Worm (Caenorhabditis elegans) whole organism, L4 larva: Measurements from ENCODE around the gene sri-10.

ENCODE experiments used
- aly-2 ChIP-seq: sonication (generic microtip); optimal IDR thresholded peaks from 2 replicates; lab custom pipeline; 2018; ENCODE audit warnings: missing biosample characterization, missing genetic modification characterization
- ceh-82 ChIP-seq: sonication (generic microtip); optimal IDR thresholded peaks from 2 replicates; lab custom pipeline; 2017; ENCODE audit warnings: missing biosample characterization, missing genetic modification characterization
- lin-39 ChIP-seq: fragments of 150-350 bp; optimal IDR thresholded peaks from 2 replicates; lab custom pipeline; 2014; ENCODE audit warnings: missing biosample characterization, missing genetic modification reagents, missing genetic modification characterization
- nhr-237 ChIP-seq: sonication (generic microtip); optimal IDR thresholded peaks from 2 replicates; lab custom pipeline; 2017; ENCODE audit warnings: missing biosample characterization, missing genetic modification characterization
- ztf-11 ChIP-seq: fragments of 150-350 bp; optimal IDR thresholded peaks from 2 replicates; lab custom pipeline; 2014; ENCODE audit warnings: missing biosample characterization, missing genetic modification characterization

DNA sequence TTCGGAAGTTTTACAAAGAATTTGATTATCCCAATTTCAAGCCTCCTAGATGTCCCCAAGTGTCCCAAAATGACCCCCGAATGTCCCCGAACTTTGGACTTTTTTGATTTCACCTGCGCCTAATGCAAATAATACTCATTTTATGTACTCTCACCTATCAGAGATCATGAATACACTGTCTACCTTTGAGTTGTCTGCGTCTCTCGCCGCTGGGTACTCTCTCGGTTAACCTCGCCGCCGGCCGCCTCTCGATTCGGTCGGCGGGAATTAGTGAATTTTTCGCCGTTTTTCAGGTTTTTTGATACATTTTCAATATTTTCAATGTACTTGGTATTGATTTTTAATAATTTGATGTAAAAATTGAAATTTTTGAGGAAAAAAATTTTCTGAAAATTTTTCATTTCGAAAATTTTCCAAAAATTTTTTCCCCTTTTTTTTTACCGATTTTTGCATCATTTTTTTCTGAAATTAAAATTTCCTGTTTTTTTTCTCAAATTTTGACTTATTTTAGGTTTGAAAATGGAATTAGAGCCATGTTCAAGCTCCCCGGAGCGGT lies 32.6 kb upstream of the sri-10 start, which contains the start of gene nhr-65:
- TF ChIP-seq ceh-82 (tag; lab: Kevin White, UChicago) (no peak), aly-2 (tag; lab: Kevin White, UChicago) (no peak), ztf-11 (no peak), lin-39 (tag; lab: Kevin White, UChicago) (no peak), nhr-237 (tag; lab: Kevin White, UChicago) (no peak)
